ENCODE assay signal across 3 worm cellular contexts in genomic region chrIII:13061136-13061535, ce11.
TF ChIP-seq lines count a peak whose summit lies in the region.

No protein-coding gene starts in this region.

TF ChIP-seq in whole organism, L1 larva, 84 proteins besides CTCF, POLR2A, EP300 and RAD21 (continued from another document and continues in another):
- TF ChIP-seq mab-9 (GFP tag; IDR thresholded peaks at IDR 0.05; lab: Robert Waterston, UW) (peak; percentile 85), fkh-10 (GFP tag; optimal IDR thresholded peaks at IDR 0.05; lab: Kevin White, UChicago) (peak; percentile 97), egl-13 (tag; optimal IDR thresholded peaks at IDR 0.05; lab: Kevin White, UChicago) (peak; percentile 94), pag-3 (tag; optimal IDR thresholded peaks at IDR 0.05; lab: Kevin White, UChicago; ENCODE audit: borderline replicate concordance, insufficient read depth) (no peak), fkh-8 (tag; optimal IDR thresholded peaks at IDR 0.05; lab: Kevin White, UChicago) (peak; percentile 97), ztf-11 (tag; optimal IDR thresholded peaks at IDR 0.05; lab: Kevin White, UChicago) (peak in 1 of 2 experiments; percentile 82), snu-23 (GFP tag; optimal IDR thresholded peaks at IDR 0.05; lab: Kevin White, UChicago) (peak; percentile 98), Y116A8C.19 (tag; optimal IDR thresholded peaks at IDR 0.05; lab: Kevin White, UChicago; ENCODE audit: borderline replicate concordance) (no peak), unc-86 (tag; optimal IDR thresholded peaks at IDR 0.05; lab: Kevin White, UChicago) (peak; percentile 98), rnt-1 (tag; optimal IDR thresholded peaks at IDR 0.05; lab: Kevin White, UChicago) (peak; percentile 95), elt-3 (tag; optimal IDR thresholded peaks at IDR 0.05; lab: Kevin White, UChicago) (peak in 2 of 6 experiments; percentile 71 to 83), mef-2 (tag; optimal IDR thresholded peaks at IDR 0.05; lab: Kevin White, UChicago) (peak; percentile 86), hlh-17 (GFP tag; optimal IDR thresholded peaks at IDR 0.05; lab: Kevin White, UChicago; ENCODE audit: borderline replicate concordance) (no peak), lir-3 (tag; optimal IDR thresholded peaks at IDR 0.05; lab: Kevin White, UChicago; ENCODE audit: poor library complexity) (peak; percentile 88), xbp-1 (tag; optimal IDR thresholded peaks at IDR 0.05; lab: Kevin White, UChicago) (peak; percentile 91), aha-1 (tag; optimal IDR thresholded peaks at IDR 0.05; lab: Kevin White, UChicago) (peak; percentile 54), zip-4 (GFP tag; optimal IDR thresholded peaks at IDR 0.05; lab: Kevin White, UChicago) (peak; percentile 65), nhr-20 (tag; optimal IDR thresholded peaks at IDR 0.05; lab: Kevin White, UChicago) (peak; percentile 98), sox-4 (tag; optimal IDR thresholded peaks at IDR 0.05; lab: Kevin White, UChicago) (peak; percentile 81), tlp-1 (tag; optimal IDR thresholded peaks at IDR 0.05; lab: Kevin White, UChicago) (no peak), ceh-88 (GFP tag; IDR thresholded peaks at IDR 0.05; lab: Robert Waterston, UW) (peak; percentile 67), swsn-7 (tag; optimal IDR thresholded peaks at IDR 0.05; lab: Kevin White, UChicago) (peak; percentile 97), mep-1 (tag; optimal IDR thresholded peaks at IDR 0.05; lab: Kevin White, UChicago) (peak; percentile 97), snpc-4 (tag; optimal IDR thresholded peaks at IDR 0.05; lab: Kevin White, UChicago) (peak; percentile 82), nhr-47 (tag; optimal IDR thresholded peaks at IDR 0.05; lab: Kevin White, UChicago) (peak; percentile 98), ceh-90 (tag; optimal IDR thresholded peaks at IDR 0.05; lab: Kevin White, UChicago) (peak; percentile 42), ztf-4 (tag; optimal IDR thresholded peaks at IDR 0.05; lab: Kevin White, UChicago) (peak; percentile 96), vab-15 (tag; optimal IDR thresholded peaks at IDR 0.05; lab: Kevin White, UChicago) (no peak), mdl-1 (tag; optimal IDR thresholded peaks at IDR 0.05; lab: Kevin White, UChicago) (peak in 1 of 2 experiments; percentile 97), aly-2 (tag; optimal IDR thresholded peaks at IDR 0.05; lab: Kevin White, UChicago) (peak; percentile 93), unc-130 (tag; optimal IDR thresholded peaks at IDR 0.05; lab: Kevin White, UChicago) (peak; percentile 64), grh-1 (GFP tag; IDR thresholded peaks at IDR 0.05; lab: Robert Waterston, UW) (peak; percentile 90), isw-1 (GFP tag; IDR thresholded peaks at IDR 0.05; lab: Robert Waterston, UW) (peak; percentile 80), lsy-2 (tag; optimal IDR thresholded peaks at IDR 0.05; lab: Kevin White, UChicago) (peak; percentile 95), lin-15B (tag; optimal IDR thresholded peaks at IDR 0.05; lab: Kevin White, UChicago) (peak; percentile 49), nhr-76 (tag; optimal IDR thresholded peaks at IDR 0.05; lab: Kevin White, UChicago) (peak; percentile 50), lin-13 (GFP tag; optimal IDR thresholded peaks at IDR 0.05; lab: Kevin White, UChicago) (peak; percentile 94), C16A3.4 (tag; optimal IDR thresholded peaks at IDR 0.05; lab: Kevin White, UChicago) (peak; percentile 86), elt-2 (tag; optimal IDR thresholded peaks at IDR 0.05; lab: Kevin White, UChicago) (peak; percentile 79), alr-1 (tag; optimal IDR thresholded peaks at IDR 0.05; lab: Kevin White, UChicago; ENCODE audit: borderline replicate concordance) (no peak), ceh-8 (GFP tag; optimal IDR thresholded peaks at IDR 0.05; lab: Kevin White, UChicago) (peak; percentile 98), ceh-82 (tag; optimal IDR thresholded peaks at IDR 0.05; lab: Kevin White, UChicago) (peak; percentile 76 to 95 (median 91))

TF ChIP-seq in whole organism, L3 larva, 47 proteins besides CTCF, POLR2A, EP300 and RAD21 (continued from another document):
- TF ChIP-seq mdl-1 (tag; optimal IDR thresholded peaks at IDR 0.05; lab: Kevin White, UChicago), result peak; percentile 85
- TF ChIP-seq nhr-28 (tag; optimal IDR thresholded peaks at IDR 0.05; lab: Kevin White, UChicago), result no peak
- peak; percentile 69 for TF ChIP-seq zag-1 (tag; optimal IDR thresholded peaks at IDR 0.05; lab: Kevin White, UChicago)
- peak; percentile 95 for TF ChIP-seq fkh-10 (GFP tag; optimal IDR thresholded peaks at IDR 0.05; lab: Kevin White, UChicago)
- peak; percentile 81 for TF ChIP-seq egl-5 (tag; optimal IDR thresholded peaks at IDR 0.05; lab: Kevin White, UChicago)
- peak; percentile 75 for TF ChIP-seq elt-2 (tag; optimal IDR thresholded peaks at IDR 0.05; lab: Kevin White, UChicago)
- TF ChIP-seq unc-62 (GFP tag; optimal IDR thresholded peaks at IDR 0.05; lab: Kevin White, UChicago), result peak; percentile 54
- TF ChIP-seq skn-1 (tag; optimal IDR thresholded peaks at IDR 0.05; lab: Kevin White, UChicago), result peak; percentile 78
- peak; percentile 72 for TF ChIP-seq fkh-2 (tag; optimal IDR thresholded peaks at IDR 0.05; lab: Kevin White, UChicago)
- TF ChIP-seq eor-1 (tag; optimal IDR thresholded peaks at IDR 0.05; lab: Kevin White, UChicago), result peak in 1 of 2 experiments; percentile 77
- TF ChIP-seq egl-27 (tag; optimal IDR thresholded peaks at IDR 0.05; lab: Kevin White, UChicago), result peak; percentile 87
- TF ChIP-seq jun-1 (tag; optimal IDR thresholded peaks at IDR 0.05; lab: Kevin White, UChicago), result peak; percentile 86
- peak; percentile 63 for TF ChIP-seq ztf-4 (tag; optimal IDR thresholded peaks at IDR 0.05; lab: Kevin White, UChicago)
- peak; percentile 73 for TF ChIP-seq pqm-1 (tag; optimal IDR thresholded peaks at IDR 0.05; lab: Kevin White, UChicago)
- peak; percentile 63 for TF ChIP-seq snpc-4 (tag; optimal IDR thresholded peaks at IDR 0.05; lab: Kevin White, UChicago)
- peak; percentile 96 for TF ChIP-seq pha-4 (tag; optimal IDR thresholded peaks at IDR 0.05; lab: Kevin White, UChicago)
- peak; percentile 5 for TF ChIP-seq elt-1 (tag; optimal IDR thresholded peaks at IDR 0.05; lab: Kevin White, UChicago)
- TF ChIP-seq ZK546.5 (tag; optimal IDR thresholded peaks at IDR 0.05; lab: Kevin White, UChicago), result no peak
- no peak for TF ChIP-seq mml-1 (tag; optimal IDR thresholded peaks at IDR 0.05; lab: Kevin White, UChicago)
- peak; percentile 86 for TF ChIP-seq nhr-11 (tag; optimal IDR thresholded peaks at IDR 0.05; lab: Kevin White, UChicago)
- TF ChIP-seq sea-2 (GFP tag; optimal IDR thresholded peaks at IDR 0.05; lab: Kevin White, UChicago), result peak; percentile 71
- peak; percentile 77 for TF ChIP-seq lin-15B (tag; optimal IDR thresholded peaks at IDR 0.05; lab: Kevin White, UChicago)
- TF ChIP-seq nhr-77 (tag; optimal IDR thresholded peaks at IDR 0.05; lab: Kevin White, UChicago), result peak; percentile 66
- TF ChIP-seq lsy-12 (tag; optimal IDR thresholded peaks at IDR 0.05; lab: Kevin White, UChicago), result peak; percentile 85
- no peak for TF ChIP-seq nhr-67 (tag; optimal IDR thresholded peaks at IDR 0.05; lab: Kevin White, UChicago)
- TF ChIP-seq fos-1 (tag; optimal IDR thresholded peaks at IDR 0.05; lab: Kevin White, UChicago), result no peak
- TF ChIP-seq nfya-1 (tag; optimal IDR thresholded peaks at IDR 0.05; lab: Kevin White, UChicago; ENCODE audit: insufficient read depth), result peak; percentile 97
- TF ChIP-seq hmg-11 (tag; optimal IDR thresholded peaks at IDR 0.05; lab: Kevin White, UChicago), result peak; percentile 82

TF ChIP-seq in whole organism, young adult, 124 proteins besides CTCF, POLR2A, EP300 and RAD21 (continued from another document):
- TF ChIP-seq attf-5 (GFP tag; optimal IDR thresholded peaks at IDR 0.05; lab: Kevin White, UChicago), result peak; percentile 79
- no peak for TF ChIP-seq ceh-58 (GFP tag; IDR thresholded peaks at IDR 0.05; lab: Robert Waterston, UW)
- TF ChIP-seq somi-1 (GFP tag; optimal IDR thresholded peaks at IDR 0.05; lab: Kevin White, UChicago), result peak; percentile 52
- TF ChIP-seq madf-10 (tag; optimal IDR thresholded peaks at IDR 0.05; lab: Kevin White, UChicago), result peak; percentile 33
- TF ChIP-seq ceh-40 (GFP tag; IDR thresholded peaks at IDR 0.05; lab: Robert Waterston, UW), result no peak
- TF ChIP-seq dpl-1 (GFP tag; optimal IDR thresholded peaks at IDR 0.05; lab: Kevin White, UChicago), result no peak
- TF ChIP-seq ztf-22 (GFP tag; optimal IDR thresholded peaks at IDR 0.05; lab: Kevin White, UChicago), result no peak
- peak; percentile 77; the same call in 1 of the 2 replicates for TF ChIP-seq madf-3 (GFP tag; IDR thresholded peaks at IDR 0.05; lab: Robert Waterston, UW)
- TF ChIP-seq dox-1 (GFP tag; IDR thresholded peaks at IDR 0.05; lab: Robert Waterston, UW), result no peak
- peak; percentile 37 for TF ChIP-seq gei-17 (GFP tag; optimal IDR thresholded peaks at IDR 0.05; lab: Kevin White, UChicago)
- TF ChIP-seq cebp-1 (GFP tag; IDR thresholded peaks at IDR 0.05; lab: Robert Waterston, UW), result no peak
- peak; percentile 78 for TF ChIP-seq cebp-1 (tag; optimal IDR thresholded peaks at IDR 0.05; lab: Kevin White, UChicago)
- TF ChIP-seq nhr-27 (tag; optimal IDR thresholded peaks at IDR 0.05; lab: Kevin White, UChicago), result no peak
- no peak for TF ChIP-seq mes-4 (tag; optimal IDR thresholded peaks at IDR 0.05; lab: Kevin White, UChicago)
- peak; percentile 72 for TF ChIP-seq lir-1 (GFP tag; conservative IDR thresholded peaks at IDR 0.05; lab: Robert Waterston, UW)
- TF ChIP-seq F49E8.2 (tag; optimal IDR thresholded peaks at IDR 0.05; lab: Kevin White, UChicago; ENCODE audit: insufficient read depth), result no peak
- peak; percentile 63 for TF ChIP-seq unc-62 (GFP tag; optimal IDR thresholded peaks at IDR 0.05; lab: Kevin White, UChicago)
- TF ChIP-seq athp-1 (tag; optimal IDR thresholded peaks at IDR 0.05; lab: Kevin White, UChicago), result no peak
- TF ChIP-seq efl-1 (GFP tag; optimal IDR thresholded peaks at IDR 0.05; lab: Kevin White, UChicago), result no peak
- TF ChIP-seq egl-18 (GFP tag; IDR thresholded peaks at IDR 0.05; lab: Robert Waterston, UW), result 0 out of 2 replicates have a peak, but pooled peaks have one; percentile 55
